Worm (Caenorhabditis elegans) whole organism, L2 larva: Measurements from ENCODE around the gene moc-6.

Experiments used
- R02D3.7 ChIP-seq: fragments of 150-350 bp; optimal IDR thresholded peaks from 2 replicates; lab custom pipeline; 2014; ENCODE audit warnings: missing biosample characterization, missing genetic modification characterization
- Y55F3AM.14 ChIP-seq: fragments of 200-800 bp; sonication (Bioruptor generic); optimal IDR thresholded peaks from 2 replicates; lab custom pipeline; 2018; ENCODE audit warnings: mild to moderate bottlenecking, missing genetic modification characterization, missing compliant biosample characterization
- alr-1 ChIP-seq: fragments of 150-350 bp; optimal IDR thresholded peaks from 2 replicates; lab custom pipeline; 2014; ENCODE audit warnings: missing biosample characterization, missing genetic modification characterization
- ama-1 ChIP-seq: fragments of 150-350 bp; optimal IDR thresholded peaks from 2 replicates; lab custom pipeline; 2018; ENCODE audit warnings: inconsistent platforms
- ceh-16 ChIP-seq: fragments of 150-350 bp; optimal IDR thresholded peaks from 2 replicates; lab custom pipeline; 2014; ENCODE audit warnings: missing biosample characterization, missing genetic modification characterization
- lin-39 ChIP-seq: fragments of 150-350 bp; optimal IDR thresholded peaks from 2 replicates; lab custom pipeline; 2014; ENCODE audit warnings: missing biosample characterization, missing genetic modification reagents, missing genetic modification characterization
- mdl-1 ChIP-seq, 2 experiments: fragments of 150-350 bp in 1 of 2; sonication (generic microtip) in 1 of 2; optimal IDR thresholded peaks; 2 replicates each; lab custom pipeline; 2017; ENCODE audit warnings: missing biosample characterization in 2 of 2, missing genetic modification characterization in 2 of 2
- nhr-11 ChIP-seq: fragments of 150-350 bp; optimal IDR thresholded peaks from 2 replicates; lab custom pipeline; 2014; ENCODE audit warnings: missing biosample characterization, missing genetic modification characterization
- nhr-21 ChIP-seq: fragments of 150-350 bp; optimal IDR thresholded peaks from 2 replicates; lab custom pipeline; 2014; ENCODE audit warnings: missing biosample characterization, missing genetic modification characterization
- nhr-25 ChIP-seq: fragments of 150-350 bp; sonication (generic microtip); optimal IDR thresholded peaks from 3 replicates; lab custom pipeline; 2014; ENCODE audit warnings: missing biosample characterization, missing genetic modification characterization
- snpc-4 ChIP-seq: fragments of 150-350 bp; optimal IDR thresholded peaks from 2 replicates; lab custom pipeline; 2014; ENCODE audit warnings: missing biosample characterization, missing genetic modification characterization
- unc-62 ChIP-seq: fragments of 150-350 bp; optimal IDR thresholded peaks from 2 replicates; lab custom pipeline; 2014; ENCODE audit warnings: missing biosample characterization, missing genetic modification reagents, missing genetic modification characterization
- ztf-1 ChIP-seq: fragments of 200-800 bp; sonication (Bioruptor generic); conservative IDR thresholded peaks from 2 replicates; pipeline ENCODE4 v1.3.6; 2022; ENCODE audit warnings: missing genetic modification characterization, missing compliant biosample characterization

ce11 chrIII:5169699-5170098 lies 26.1 kb upstream of the moc-6 start, which contains the start of gene ulp-1:
- TF ChIP-seq lin-39 (no peak), nhr-25 (tag; lab: Kevin White, UChicago) (no peak), snpc-4 (tag; lab: Kevin White, UChicago) (no peak), nhr-11 (tag; lab: Kevin White, UChicago) (no peak), nhr-21 (no peak), ceh-16 (tag; lab: Kevin White, UChicago) (no peak), Y55F3AM.14 (GFP tag; lab: Kevin White, UChicago) (no peak), alr-1 (tag; lab: Kevin White, UChicago) (no peak), mdl-1 (tag; optimal IDR thresholded peaks at IDR 0.05; lab: Kevin White, UChicago) (no peak), R02D3.7 (tag; lab: Kevin White, UChicago) (no peak), ztf-1 (GFP tag; lab: Robert Waterston, UW) (no peak), ama-1 (no peak), unc-62 (no peak)
